Worm (Caenorhabditis elegans) whole organism, L2 larva: ENCODE results near the gene npr-32.

ENCODE experiments used
- F13H6.1 ChIP-seq: sonication (generic microtip); optimal IDR thresholded peaks from 2 replicates; lab custom pipeline; 2016; ENCODE audit warnings: missing genetic modification characterization, missing compliant biosample characterization
- R02D3.7 ChIP-seq: fragments of 150-350 bp; optimal IDR thresholded peaks from 2 replicates; lab custom pipeline; 2014; ENCODE audit warnings: missing biosample characterization, missing genetic modification characterization
- aly-2 ChIP-seq: fragments of 150-350 bp; optimal IDR thresholded peaks from 2 replicates; lab custom pipeline; 2014; ENCODE audit warnings: missing biosample characterization, missing genetic modification characterization
- ama-1 ChIP-seq: fragments of 150-350 bp; optimal IDR thresholded peaks from 2 replicates; lab custom pipeline; 2018; ENCODE audit warnings: inconsistent platforms
- blmp-1 ChIP-seq: sonication (generic microtip); optimal IDR thresholded peaks from 2 replicates; lab custom pipeline; 2017; ENCODE audit warnings: missing genetic modification characterization, mild to moderate bottlenecking, missing compliant biosample characterization, antibody characterized with exemption, moderate library complexity; ENCODE audit not compliant: insufficient read depth
- mdl-1 ChIP-seq, 2 experiments: fragments of 150-350 bp in 1 of 2; sonication (generic microtip) in 1 of 2; optimal IDR thresholded peaks; 2 replicates each; lab custom pipeline; 2017; ENCODE audit warnings: missing biosample characterization in 2 of 2, missing genetic modification characterization in 2 of 2
- nhr-10 ChIP-seq: sonication (generic microtip); optimal IDR thresholded peaks from 2 replicates; lab custom pipeline; 2017; ENCODE audit warnings: missing biosample characterization, missing genetic modification characterization
- nhr-77 ChIP-seq: fragments of 150-350 bp; optimal IDR thresholded peaks from 2 replicates; lab custom pipeline; 2014; ENCODE audit warnings: missing biosample characterization, missing genetic modification characterization
- skn-1 ChIP-seq: sonication (generic microtip); optimal IDR thresholded peaks from 2 replicates; lab custom pipeline; 2017; ENCODE audit warnings: missing biosample characterization, missing genetic modification characterization
- snpc-4 ChIP-seq: fragments of 150-350 bp; optimal IDR thresholded peaks from 2 replicates; lab custom pipeline; 2014; ENCODE audit warnings: missing biosample characterization, missing genetic modification characterization
- unc-62 ChIP-seq: fragments of 150-350 bp; optimal IDR thresholded peaks from 2 replicates; lab custom pipeline; 2014; ENCODE audit warnings: missing biosample characterization, missing genetic modification reagents, missing genetic modification characterization

ce11 chrIV:17237029-17237428 lies 6.2 kb upstream of the npr-32 start:
- TF ChIP-seq F13H6.1 (no peak), aly-2 (tag; lab: Kevin White, UChicago) (no peak), blmp-1 (no peak), mdl-1 (tag; optimal IDR thresholded peaks at IDR 0.05; lab: Kevin White, UChicago) (no peak), unc-62 (GFP tag; lab: Kevin White, UChicago) (no peak), ama-1 (no peak), R02D3.7 (tag; lab: Kevin White, UChicago) (no peak), skn-1 (tag; lab: Kevin White, UChicago) (no peak), nhr-10 (tag; lab: Kevin White, UChicago) (no peak), nhr-77 (tag; lab: Kevin White, UChicago) (no peak), snpc-4 (tag; lab: Kevin White, UChicago) (no peak)
